Worm (Caenorhabditis elegans) whole organism, L1 larva: ENCODE results near the gene gmeb-1.

ENCODE experiments used
- ceh-8 ChIP-seq: fragments of 200-800 bp; sonication (Bioruptor generic); optimal IDR thresholded peaks from 2 replicates; lab custom pipeline; 2018; ENCODE audit warnings: mild to moderate bottlenecking, missing genetic modification characterization, moderate library complexity, missing compliant biosample characterization
- dpl-1 ChIP-seq, 3 experiments: fragments of 150-350 bp in 2 of 3; sonication (generic microtip) in 1 of 3; optimal IDR thresholded peaks; 2 replicates each; lab custom pipeline; 2014 to 2017; ENCODE audit warnings: missing biosample characterization in 3 of 3, missing genetic modification characterization in 3 of 3, missing genetic modification reagents in 3 of 3
- lir-3 ChIP-seq: sonication (generic microtip); optimal IDR thresholded peaks from 2 replicates; lab custom pipeline; 2016; ENCODE audit warnings: mild to moderate bottlenecking, missing genetic modification characterization, moderate library complexity, missing compliant biosample characterization; ENCODE audit not compliant: poor library complexity
- mdl-1 ChIP-seq, 2 experiments: fragments of 150-350 bp; optimal IDR thresholded peaks; 2 replicates each; lab custom pipeline; 2014 to 2017; ENCODE audit warnings: missing biosample characterization in 2 of 2, missing genetic modification characterization in 2 of 2, inconsistent platforms in 1 of 2
- nhr-11 ChIP-seq: fragments of 150-350 bp; optimal IDR thresholded peaks from 2 replicates; lab custom pipeline; 2014; ENCODE audit warnings: missing biosample characterization, missing genetic modification characterization
- nhr-12 ChIP-seq: sonication (generic microtip); optimal IDR thresholded peaks from 2 replicates; lab custom pipeline; 2017; ENCODE audit warnings: missing biosample characterization, missing genetic modification characterization
- nhr-237 ChIP-seq: fragments of 150-350 bp; optimal IDR thresholded peaks from 2 replicates; lab custom pipeline; 2014; ENCODE audit warnings: missing biosample characterization, missing genetic modification characterization
- pax-3 ChIP-seq: fragments of 200-800 bp; sonication (Bioruptor generic); optimal IDR thresholded peaks from 2 replicates; lab custom pipeline; 2018; ENCODE audit warnings: mild to moderate bottlenecking, missing genetic modification characterization, moderate library complexity, missing compliant biosample characterization
- snpc-4 ChIP-seq: fragments of 150-350 bp; optimal IDR thresholded peaks from 2 replicates; lab custom pipeline; 2014; ENCODE audit warnings: missing biosample characterization, missing genetic modification characterization
- unc-62 ChIP-seq: fragments of 150-350 bp; optimal IDR thresholded peaks from 2 replicates; lab custom pipeline; 2014; ENCODE audit warnings: missing biosample characterization, missing genetic modification reagents, missing genetic modification characterization

DNA sequence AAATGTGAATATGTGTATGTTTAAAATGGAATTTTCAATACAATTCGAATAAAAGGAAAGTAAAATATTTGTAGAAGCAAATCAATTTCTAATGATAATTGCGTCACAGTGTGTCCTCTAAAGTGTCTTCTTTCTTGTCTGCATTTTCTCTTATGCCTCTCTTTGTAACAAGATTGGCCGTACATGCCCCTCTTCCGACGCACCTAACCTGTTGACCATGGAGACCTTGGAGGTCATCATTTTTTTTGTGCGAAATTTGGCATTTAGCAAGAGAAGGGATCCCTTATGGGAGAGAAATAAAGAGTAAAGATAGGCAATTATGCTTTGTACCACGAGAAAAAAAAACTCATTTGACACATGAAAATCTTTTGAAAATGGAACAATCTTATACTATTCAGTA, 8.9 kb downstream of the gmeb-1 start, which contains the start of gene F23F1.4:
- no peak for TF ChIP-seq nhr-237
- TF ChIP-seq ceh-8 (GFP tag; lab: Kevin White, UChicago), result no peak
- no peak for TF ChIP-seq nhr-12 (tag; lab: Kevin White, UChicago)
- no peak for TF ChIP-seq mdl-1 (tag; optimal IDR thresholded peaks at IDR 0.05; lab: Kevin White, UChicago)
- TF ChIP-seq pax-3 (tag; lab: Kevin White, UChicago), result no peak
- no peak for TF ChIP-seq snpc-4
- no peak for TF ChIP-seq unc-62 (GFP tag; lab: Kevin White, UChicago)
- TF ChIP-seq lir-3 (tag; lab: Kevin White, UChicago), result no peak
- no peak for TF ChIP-seq nhr-11 (tag; lab: Kevin White, UChicago)
- no peak for TF ChIP-seq dpl-1 (GFP tag; optimal IDR thresholded peaks at IDR 0.05; lab: Kevin White, UChicago)
